Worm (Caenorhabditis elegans): ENCODE measurements around the gene Y13C8A.1.
A peak's percentile ranks its signal among the peaks of the same experiment; 100 is the strongest.

The Y13C8A.1 gene

DNA sequence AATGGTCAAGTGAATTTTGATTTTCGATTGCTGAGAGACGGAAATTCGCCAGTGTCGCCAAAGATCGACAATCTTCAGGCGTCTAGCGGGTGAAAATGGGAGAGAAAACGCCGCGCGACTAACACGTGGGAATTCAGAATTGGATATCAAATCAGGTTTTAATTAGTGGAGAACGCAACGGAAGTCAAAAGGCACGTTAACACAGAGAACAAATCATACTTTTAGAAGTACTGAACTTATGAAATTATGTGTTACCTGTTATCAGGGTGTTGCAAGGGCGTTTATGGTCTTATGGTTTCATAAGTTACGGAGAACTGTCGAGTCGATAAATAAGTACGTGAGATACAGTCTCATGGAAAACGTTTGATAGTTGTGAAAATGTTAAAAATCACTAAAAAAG, 12.2 kb upstream of the Y13C8A.1 start:
- TF ChIP-seq med-1 (GFP tag; optimal IDR thresholded peaks at IDR 0.05; ENCODE audit: insufficient read depth) (no peak), klf-2 (GFP tag; conservative IDR thresholded peaks at IDR 0.05) (no peak), ztf-29 (GFP tag; IDR thresholded peaks at IDR 0.05) (no peak), ztf-23 (GFP tag; IDR thresholded peaks at IDR 0.05) (no peak), ref-1 (GFP tag; conservative IDR thresholded peaks at IDR 0.05) (no peak), cog-1 (tag; optimal IDR thresholded peaks at IDR 0.05) (no peak), tab-1 (GFP tag; IDR thresholded peaks at IDR 0.05) (no peak), flt-1 (GFP tag; IDR thresholded peaks at IDR 0.05) (no peak), T22C8.4 (GFP tag; IDR thresholded peaks at IDR 0.05) (no peak)

DNA sequence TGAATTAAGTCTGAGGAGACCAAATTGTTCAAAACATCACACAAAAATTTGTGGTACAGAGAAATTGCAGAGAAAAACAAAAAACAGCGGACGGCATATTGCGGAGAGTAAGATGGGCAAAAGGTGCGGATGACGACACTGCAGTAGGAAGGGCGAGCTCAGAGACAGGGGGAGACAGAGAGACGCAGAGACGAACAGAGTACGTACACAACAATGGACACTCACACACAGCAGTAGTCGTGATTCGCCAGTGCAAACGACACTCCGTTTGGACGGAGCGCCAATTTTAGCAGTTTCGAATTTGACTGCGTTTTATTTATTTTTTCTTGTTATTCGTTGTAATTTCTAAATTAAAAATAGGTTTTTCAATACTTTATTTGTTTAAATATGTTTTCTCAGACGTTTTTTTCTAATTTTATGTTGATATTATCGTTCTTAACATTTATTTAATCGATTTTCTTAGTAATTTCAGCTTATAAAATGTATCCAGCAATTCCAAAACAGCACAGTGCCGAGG, 11.0 kb upstream of the Y13C8A.1 start, which contains the start of gene T20F7.1:
Gene T20F7.1, plus strand, starts transcription at position 467 of the 517 bp plus-strand sequence.
- TF ChIP-seq tab-1 (GFP tag; IDR thresholded peaks at IDR 0.05) (no peak), T22C8.4 (GFP tag; IDR thresholded peaks at IDR 0.05) (no peak), cog-1 (tag; optimal IDR thresholded peaks at IDR 0.05) (no peak), ztf-23 (GFP tag; IDR thresholded peaks at IDR 0.05) (no peak), klf-2 (GFP tag; conservative IDR thresholded peaks at IDR 0.05) (no peak), ztf-29 (GFP tag; IDR thresholded peaks at IDR 0.05) (no peak), ref-1 (GFP tag; conservative IDR thresholded peaks at IDR 0.05) (no peak)

DNA sequence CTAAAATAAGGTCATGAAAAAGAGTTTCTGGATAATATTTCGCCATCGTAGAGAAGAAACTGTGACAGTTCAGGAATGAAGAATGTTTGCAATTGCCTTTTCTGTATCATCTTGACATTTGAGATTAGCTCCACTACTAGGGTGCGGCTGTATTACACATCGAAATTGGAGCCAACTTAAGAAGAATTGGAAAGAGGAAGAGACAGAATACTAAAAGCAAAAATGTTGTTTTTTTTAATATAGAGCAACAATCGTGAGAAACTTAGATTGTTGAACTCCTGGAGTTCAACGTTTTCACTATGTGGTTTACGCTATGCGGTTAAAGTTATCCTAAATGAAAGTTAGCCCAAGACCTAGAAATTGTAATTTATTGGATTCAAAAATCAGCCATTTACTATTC, 3.1 kb upstream of the Y13C8A.1 start, which contains the start of gene acs-9:
Gene acs-9, minus strand, starts transcription at position 101 of the 400 bp plus-strand sequence.
- no peak for TF ChIP-seq ztf-23 (GFP tag; IDR thresholded peaks at IDR 0.05)
- TF ChIP-seq ztf-29 (GFP tag; IDR thresholded peaks at IDR 0.05), result no peak
- TF ChIP-seq klf-2 (GFP tag; conservative IDR thresholded peaks at IDR 0.05), result no peak
- no peak for TF ChIP-seq flt-1 (GFP tag; IDR thresholded peaks at IDR 0.05)

ce11 chrX:16884075-16884474, 549 bp downstream of the Y13C8A.1 start:
- TF ChIP-seq ref-1 (GFP tag; conservative IDR thresholded peaks at IDR 0.05), result no peak
- TF ChIP-seq klf-2 (GFP tag; conservative IDR thresholded peaks at IDR 0.05), result no peak
- no peak for TF ChIP-seq tab-1 (GFP tag; IDR thresholded peaks at IDR 0.05)
- TF ChIP-seq T22C8.4 (GFP tag; IDR thresholded peaks at IDR 0.05), result no peak
- no peak for TF ChIP-seq cog-1 (tag; optimal IDR thresholded peaks at IDR 0.05)
- TF ChIP-seq flt-1 (GFP tag; IDR thresholded peaks at IDR 0.05), result no peak
- TF ChIP-seq ztf-23 (GFP tag; IDR thresholded peaks at IDR 0.05), result no peak
- TF ChIP-seq ztf-29 (GFP tag; IDR thresholded peaks at IDR 0.05), result no peak
- no peak for TF ChIP-seq med-1 (GFP tag; optimal IDR thresholded peaks at IDR 0.05; ENCODE audit: insufficient read depth)

- no peak for TF ChIP-seq ztf-29 (GFP tag; IDR thresholded peaks at IDR 0.05)
- no peak for TF ChIP-seq med-1 (GFP tag; optimal IDR thresholded peaks at IDR 0.05; ENCODE audit: insufficient read depth)
- TF ChIP-seq T22C8.4 (GFP tag; IDR thresholded peaks at IDR 0.05), result no peak
- no peak for TF ChIP-seq flt-1 (GFP tag; IDR thresholded peaks at IDR 0.05)
- TF ChIP-seq cog-1 (tag; optimal IDR thresholded peaks at IDR 0.05), result no peak
- TF ChIP-seq ref-1 (GFP tag; conservative IDR thresholded peaks at IDR 0.05), result no peak
- TF ChIP-seq tab-1 (GFP tag; IDR thresholded peaks at IDR 0.05), result no peak
- TF ChIP-seq ztf-23 (GFP tag; IDR thresholded peaks at IDR 0.05), result no peak
- no peak for TF ChIP-seq klf-2 (GFP tag; conservative IDR thresholded peaks at IDR 0.05)
Observed at ce11 chrX:16891683-16892082, 8.2 kb downstream of the Y13C8A.1 start, which contains the start of gene F39F10.3. TSS of gene F39F10.3 (plus strand) at chrX:16891983.

ce11 chrX:16893767-16894166, 10.2 kb downstream of the Y13C8A.1 start:
- TF ChIP-seq klf-2 (GFP tag; conservative IDR thresholded peaks at IDR 0.05) (no peak), tab-1 (GFP tag; IDR thresholded peaks at IDR 0.05) (0 out of 2 replicates have a peak, but pooled peaks have one; percentile 29), ztf-23 (GFP tag; IDR thresholded peaks at IDR 0.05) (no peak)

DNA sequence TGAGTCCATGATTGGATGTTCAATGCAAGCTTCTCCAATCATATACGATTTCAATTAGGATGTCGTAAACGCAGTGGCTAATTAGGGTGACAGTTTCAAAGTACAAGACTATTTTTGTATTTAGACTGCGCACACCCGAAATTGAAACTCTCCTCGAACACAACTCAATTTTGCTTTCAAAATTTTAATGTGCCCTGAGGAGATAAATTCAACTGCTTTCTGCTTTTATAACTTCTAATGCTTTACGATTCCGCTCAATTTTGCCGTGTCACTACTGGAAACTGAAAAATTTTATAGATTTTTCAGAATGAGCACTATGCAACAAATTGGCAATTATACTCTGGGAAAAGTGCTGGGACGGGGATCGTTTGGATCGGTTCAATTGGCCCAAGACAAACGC, 11.1 kb downstream of the Y13C8A.1 start, which contains the start of gene F39F10.2:
Gene F39F10.2, plus strand, starts transcription at position 301 of the 400 bp plus-strand sequence.
- TF ChIP-seq ztf-23 (GFP tag; IDR thresholded peaks at IDR 0.05), result no peak
- no peak for TF ChIP-seq T22C8.4 (GFP tag; IDR thresholded peaks at IDR 0.05)
- TF ChIP-seq tab-1 (GFP tag; IDR thresholded peaks at IDR 0.05), result no peak
- no peak for TF ChIP-seq med-1 (GFP tag; optimal IDR thresholded peaks at IDR 0.05; ENCODE audit: insufficient read depth)
- no peak for TF ChIP-seq klf-2 (GFP tag; conservative IDR thresholded peaks at IDR 0.05)

DNA sequence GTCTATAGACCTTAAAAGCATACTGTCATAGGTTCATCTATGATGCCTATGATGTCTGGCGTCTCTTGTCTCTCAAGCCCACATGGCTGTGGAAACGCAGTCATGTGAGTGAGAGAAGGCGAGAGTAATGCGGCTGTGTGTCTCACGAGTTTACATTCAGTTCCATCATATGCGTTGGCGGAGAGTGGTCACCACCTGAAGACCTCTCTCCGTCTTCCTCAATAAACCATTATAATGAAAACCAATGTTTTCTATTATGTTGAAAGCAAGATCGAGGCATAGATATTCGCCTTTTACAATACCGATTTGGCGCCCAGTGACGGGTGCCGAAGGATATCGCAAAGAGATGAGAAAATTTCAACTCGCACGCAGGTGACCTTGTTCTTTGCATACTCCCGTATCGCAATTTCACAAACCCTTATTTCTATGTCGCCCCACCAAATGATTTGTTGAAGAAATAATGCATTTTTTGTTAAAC, 18.4 kb downstream of the Y13C8A.1 start:
- TF ChIP-seq ztf-23 (GFP tag; IDR thresholded peaks at IDR 0.05), result 0 out of 2 replicates have a peak, but pooled peaks have one; percentile 52

DNA sequence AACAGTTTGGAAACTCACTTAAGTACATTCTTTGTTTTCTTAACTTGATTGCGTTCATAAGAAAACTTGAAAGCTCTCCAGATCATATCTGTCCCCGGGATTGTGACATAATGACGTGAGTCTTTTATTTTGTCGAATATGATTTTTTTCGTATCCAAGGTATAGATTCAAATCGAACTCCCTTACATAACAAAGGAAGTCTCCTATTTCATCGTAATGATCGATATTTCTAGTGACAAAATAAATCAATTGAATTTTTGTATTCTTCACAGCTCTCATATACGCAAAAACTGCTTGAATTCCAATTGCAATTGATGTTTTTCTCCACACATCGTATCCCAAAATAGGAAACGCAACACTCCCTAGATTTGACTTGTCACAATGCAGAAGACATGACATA, 19.1 kb downstream of the Y13C8A.1 start:
- TF ChIP-seq klf-2 (GFP tag; conservative IDR thresholded peaks at IDR 0.05), result no peak
- no peak for TF ChIP-seq ztf-29 (GFP tag; IDR thresholded peaks at IDR 0.05)
- no peak for TF ChIP-seq T22C8.4 (GFP tag; IDR thresholded peaks at IDR 0.05)
- TF ChIP-seq flt-1 (GFP tag; IDR thresholded peaks at IDR 0.05), result no peak
- no peak for TF ChIP-seq tab-1 (GFP tag; IDR thresholded peaks at IDR 0.05)
- no peak for TF ChIP-seq med-1 (GFP tag; optimal IDR thresholded peaks at IDR 0.05; ENCODE audit: insufficient read depth)
- TF ChIP-seq cog-1 (tag; optimal IDR thresholded peaks at IDR 0.05), result no peak
- no peak for TF ChIP-seq ref-1 (GFP tag; conservative IDR thresholded peaks at IDR 0.05)
- no peak for TF ChIP-seq ztf-23 (GFP tag; IDR thresholded peaks at IDR 0.05)

ce11 chrX:16903619-16904018, 20.1 kb downstream of the Y13C8A.1 start, which contains the start of gene F39F10.4:
TSS of gene F39F10.4 (minus strand) at chrX:16903719.
- TF ChIP-seq flt-1 (GFP tag; IDR thresholded peaks at IDR 0.05) (no peak), tab-1 (GFP tag; IDR thresholded peaks at IDR 0.05) (no peak), cog-1 (tag; optimal IDR thresholded peaks at IDR 0.05) (no peak), T22C8.4 (GFP tag; IDR thresholded peaks at IDR 0.05) (no peak), ztf-29 (GFP tag; IDR thresholded peaks at IDR 0.05) (no peak), klf-2 (GFP tag; conservative IDR thresholded peaks at IDR 0.05) (no peak), ref-1 (GFP tag; conservative IDR thresholded peaks at IDR 0.05) (no peak), ztf-23 (GFP tag; IDR thresholded peaks at IDR 0.05) (no peak), med-1 (GFP tag; optimal IDR thresholded peaks at IDR 0.05; ENCODE audit: insufficient read depth) (no peak)
